Worm (Caenorhabditis elegans): Measurements from ENCODE around the gene K04D7.6.

DNA sequence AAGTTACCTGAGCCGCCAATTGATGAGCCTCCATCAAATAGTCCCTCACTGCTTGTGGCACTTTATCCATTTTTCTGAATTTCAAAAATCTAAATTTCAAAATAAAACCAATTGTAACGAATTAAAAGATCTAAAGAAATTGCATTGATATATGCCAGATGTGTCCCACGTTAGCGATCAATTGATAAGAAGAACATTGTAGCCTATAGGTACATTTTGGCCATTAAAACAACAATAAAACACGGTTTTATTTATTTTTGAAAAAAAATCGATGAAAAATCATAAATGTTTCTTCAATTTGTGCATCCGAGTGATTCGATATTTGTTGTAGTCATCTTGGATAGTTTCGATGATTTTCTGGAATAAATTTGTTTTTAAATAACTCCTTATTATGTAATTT lies 33.0 kb upstream of the K04D7.6 start, which contains the start of gene ech-8:
- TF ChIP-seq unc-130 (tag; optimal IDR thresholded peaks at IDR 0.05) (no peak), lsy-2 (tag; optimal IDR thresholded peaks at IDR 0.05) (no peak), ces-1 (GFP tag; optimal IDR thresholded peaks at IDR 0.05) (no peak), fos-1 (tag; optimal IDR thresholded peaks at IDR 0.05) (no peak)

Data from whole organism, L1 larva.